Worm (Caenorhabditis elegans) whole organism, L4 larva: ENCODE results near the gene gpcp-2.
A peak's percentile ranks its signal among the peaks of the same experiment; 100 is the strongest.

Source experiments
- F26F4.8 ChIP-seq: fragments of 200-800 bp; sonication (Bioruptor generic); conservative IDR thresholded peaks from 2 replicates; pipeline ENCODE4 v1.3.6; 2022; ENCODE audit warnings: missing genetic modification characterization, missing compliant biosample characterization
- F49E8.2 ChIP-seq: sonication (generic microtip); optimal IDR thresholded peaks from 2 replicates; lab custom pipeline; 2016; ENCODE audit warnings: missing compliant biosample characterization, mild to moderate bottlenecking, missing genetic modification characterization, borderline replicate concordance
- ZK546.5 ChIP-seq, 2 experiments: sonication (generic microtip); optimal IDR thresholded peaks; 2 replicates each; lab custom pipeline; 2017; ENCODE audit warnings: missing biosample characterization in 2 of 2, missing genetic modification characterization in 2 of 2
- ama-1 ChIP-seq: fragments of 150-350 bp; optimal IDR thresholded peaks from 2 replicates; lab custom pipeline; 2014; ENCODE audit warnings: inconsistent platforms, mixed read lengths
- attf-4 ChIP-seq: sonication (generic microtip); optimal IDR thresholded peaks from 3 replicates; lab custom pipeline; 2017; ENCODE audit warnings: missing biosample characterization, missing genetic modification characterization
- ceh-28 ChIP-seq: fragments of 150-350 bp; optimal IDR thresholded peaks from 2 replicates; lab custom pipeline; 2014; ENCODE audit warnings: missing biosample characterization, missing genetic modification reagents, missing genetic modification characterization
- ceh-32 ChIP-seq: sonication (generic microtip); optimal IDR thresholded peaks from 2 replicates; lab custom pipeline; 2016; ENCODE audit warnings: mild to moderate bottlenecking, missing genetic modification characterization, missing compliant biosample characterization; ENCODE audit not compliant: poor library complexity
- ceh-62 ChIP-seq: sonication (generic microtip); optimal IDR thresholded peaks from 2 replicates; lab custom pipeline; 2017; ENCODE audit warnings: missing biosample characterization, missing genetic modification characterization
- ceh-82 ChIP-seq: sonication (generic microtip); optimal IDR thresholded peaks from 2 replicates; lab custom pipeline; 2017; ENCODE audit warnings: missing biosample characterization, missing genetic modification characterization
- ctbp-1 ChIP-seq: fragments of 200-800 bp; sonication (Bioruptor generic); IDR thresholded peaks from 2 replicates; pipeline ENCODE4 v1.3.6; 2022; ENCODE audit warnings: missing genetic modification reagents, missing genetic modification characterization, missing compliant biosample characterization
- daf-16 ChIP-seq, 3 experiments: sonication (generic microtip); optimal IDR thresholded peaks; 2 replicates each; lab custom pipeline; 2016 to 2017; ENCODE audit warnings: missing genetic modification characterization in 3 of 3, missing genetic modification reagents in 3 of 3, mild to moderate bottlenecking in 2 of 3, missing compliant biosample characterization in 2 of 3, missing biosample characterization in 1 of 3, moderate library complexity in 1 of 3
- daf-19 ChIP-seq: fragments of 200-800 bp; sonication (Bioruptor generic); conservative IDR thresholded peaks from 2 replicates; pipeline ENCODE4 v1.3.6; 2022; ENCODE audit warnings: missing genetic modification characterization, missing compliant biosample characterization
- daf-8 ChIP-seq: fragments of 200-800 bp; sonication (Bioruptor generic); IDR thresholded peaks from 2 replicates; pipeline ENCODE4 v1.3.6; 2022; ENCODE audit warnings: missing genetic modification characterization, missing compliant biosample characterization
- dmd-6 ChIP-seq: fragments of 200-800 bp; sonication (Bioruptor generic); IDR thresholded peaks from 2 replicates; pipeline ENCODE4 v1.3.6; 2022; ENCODE audit warnings: missing genetic modification reagents, missing genetic modification characterization, missing compliant biosample characterization
- dmd-8 ChIP-seq: fragments of 200-800 bp; sonication (Bioruptor generic); IDR thresholded peaks from 2 replicates; pipeline ENCODE4 v1.3.6; 2022; ENCODE audit warnings: missing genetic modification characterization, missing compliant biosample characterization
- dpl-1 ChIP-seq: fragments of 150-350 bp; optimal IDR thresholded peaks from 2 replicates; lab custom pipeline; 2014; ENCODE audit warnings: missing biosample characterization, missing genetic modification reagents, missing genetic modification characterization
- duxl-1 ChIP-seq: sonication (generic microtip); optimal IDR thresholded peaks from 2 replicates; lab custom pipeline; 2016; ENCODE audit warnings: mild to moderate bottlenecking, missing genetic modification characterization, moderate library complexity, missing compliant biosample characterization; ENCODE audit not compliant: poor library complexity
- egl-27 ChIP-seq: sonication (generic microtip); optimal IDR thresholded peaks from 3 replicates; lab custom pipeline; 2017; ENCODE audit warnings: missing biosample characterization, missing genetic modification reagents, missing genetic modification characterization
- fkh-10 ChIP-seq: fragments of 150-350 bp; optimal IDR thresholded peaks from 2 replicates; lab custom pipeline; 2014; ENCODE audit warnings: missing biosample characterization, missing genetic modification reagents, missing genetic modification characterization
- hlh-11 ChIP-seq: fragments of 200-800 bp; sonication (Bioruptor generic); optimal IDR thresholded peaks from 2 replicates; lab custom pipeline; 2018; ENCODE audit warnings: mild to moderate bottlenecking, missing genetic modification characterization, missing compliant biosample characterization
- hlh-30 ChIP-seq: sonication (generic microtip); optimal IDR thresholded peaks from 2 replicates; lab custom pipeline; 2017; ENCODE audit warnings: antibody characterized with exemption, mild to moderate bottlenecking, missing genetic modification characterization, missing compliant biosample characterization; ENCODE audit not compliant: insufficient read depth
- hmg-1.1 ChIP-seq: fragments of 200-800 bp; sonication (Bioruptor generic); IDR thresholded peaks from 2 replicates; pipeline ENCODE4 v1.3.6; 2022; ENCODE audit warnings: missing genetic modification reagents, missing genetic modification characterization, missing compliant biosample characterization
- jun-1 ChIP-seq: fragments of 150-350 bp; optimal IDR thresholded peaks from 2 replicates; lab custom pipeline; 2014; ENCODE audit warnings: missing biosample characterization, missing genetic modification reagents, missing genetic modification characterization
- lim-7 ChIP-seq: fragments of 200-800 bp; sonication (Bioruptor generic); IDR thresholded peaks from 2 replicates; pipeline ENCODE4 v1.3.6; 2022; ENCODE audit warnings: missing genetic modification characterization, missing compliant biosample characterization
- lin-15B ChIP-seq: fragments of 150-350 bp; sonication (generic microtip); optimal IDR thresholded peaks from 3 replicates; lab custom pipeline; 2014; ENCODE audit warnings: missing biosample characterization, missing genetic modification characterization
- lin-29 ChIP-seq: fragments of 200-800 bp; sonication (Bioruptor generic); IDR thresholded peaks from 2 replicates; pipeline ENCODE4 v1.3.6; 2022; ENCODE audit warnings: missing genetic modification reagents, missing genetic modification characterization, missing compliant biosample characterization
- lin-38 ChIP-seq: fragments of 200-800 bp; sonication (Bioruptor generic); IDR thresholded peaks from 2 replicates; pipeline ENCODE4 v1.3.6; 2022; ENCODE audit warnings: missing genetic modification reagents, missing genetic modification characterization, missing compliant biosample characterization
- mdl-1 ChIP-seq, 2 experiments: fragments of 150-350 bp in 1 of 2; sonication (generic microtip) in 1 of 2; optimal IDR thresholded peaks; 2 replicates each; lab custom pipeline; 2014 to 2017; ENCODE audit warnings: missing biosample characterization in 2 of 2, missing genetic modification characterization in 2 of 2
- mep-1 ChIP-seq: fragments of 150-350 bp; sonication (generic microtip); optimal IDR thresholded peaks from 3 replicates; lab custom pipeline; 2014; ENCODE audit warnings: missing biosample characterization, missing genetic modification characterization
- mxl-3 ChIP-seq: fragments of 200-800 bp; sonication (Bioruptor generic); optimal IDR thresholded peaks from 2 replicates; lab custom pipeline; 2018; ENCODE audit warnings: mild to moderate bottlenecking, missing genetic modification characterization, missing compliant biosample characterization
- nhr-102 ChIP-seq: sonication (generic microtip); optimal IDR thresholded peaks from 2 replicates; lab custom pipeline; 2016; ENCODE audit warnings: mild to moderate bottlenecking, missing genetic modification characterization, moderate library complexity, missing compliant biosample characterization
- nhr-11 ChIP-seq: fragments of 150-350 bp; optimal IDR thresholded peaks from 2 replicates; lab custom pipeline; 2014; ENCODE audit warnings: missing biosample characterization, missing genetic modification characterization
- nhr-111 ChIP-seq: fragments of 200-800 bp; sonication (Bioruptor generic); optimal IDR thresholded peaks from 2 replicates; lab custom pipeline; 2018; ENCODE audit warnings: mild to moderate bottlenecking, missing genetic modification characterization, missing compliant biosample characterization
- nhr-42 ChIP-seq: fragments of 200-800 bp; sonication (Bioruptor generic); IDR thresholded peaks from 2 replicates; pipeline ENCODE4 v1.3.6; 2022; ENCODE audit warnings: missing genetic modification characterization, missing compliant biosample characterization
- nhr-6 ChIP-seq: fragments of 150-350 bp; optimal IDR thresholded peaks from 2 replicates; lab custom pipeline; 2014; ENCODE audit warnings: missing biosample characterization, missing genetic modification characterization
- nhr-76 ChIP-seq: fragments of 150-350 bp; optimal IDR thresholded peaks from 2 replicates; lab custom pipeline; 2014; ENCODE audit warnings: missing biosample characterization, missing genetic modification characterization
- pha-4 ChIP-seq, 2 experiments: fragments of 150-350 bp in 1 of 2; fragments of 200-800 bp in 1 of 2; sonication (Bioruptor generic) in 1 of 2; IDR thresholded peaks in 1 of 2; optimal IDR thresholded peaks in 1 of 2; 2 replicates each; pipeline versions ENCODE4 v1.3.6 to Lab custom; 2014 to 2022; ENCODE audit warnings: missing genetic modification characterization in 2 of 2, missing genetic modification reagents in 2 of 2, missing biosample characterization in 1 of 2, missing compliant biosample characterization in 1 of 2
- php-3 ChIP-seq: fragments of 200-800 bp; sonication (Bioruptor generic); IDR thresholded peaks from 2 replicates; pipeline ENCODE4 v1.3.6; 2022; ENCODE audit warnings: missing genetic modification reagents, missing genetic modification characterization, missing compliant biosample characterization
- rbr-2 ChIP-seq: sonication (generic microtip); optimal IDR thresholded peaks from 2 replicates; lab custom pipeline; 2016; ENCODE audit warnings: missing genotype, missing genetic modification characterization, missing compliant biosample characterization
- spr-1 ChIP-seq: sonication (generic microtip); optimal IDR thresholded peaks from 2 replicates; lab custom pipeline; 2016; ENCODE audit warnings: mild to moderate bottlenecking, missing genetic modification characterization, missing compliant biosample characterization
- spr-3 ChIP-seq: fragments of 200-800 bp; sonication (Bioruptor generic); optimal IDR thresholded peaks from 2 replicates; lab custom pipeline; 2018; ENCODE audit warnings: mild to moderate bottlenecking, missing genetic modification characterization, missing compliant biosample characterization
- tag-97 ChIP-seq: fragments of 200-800 bp; sonication (Bioruptor generic); IDR thresholded peaks from 2 replicates; pipeline ENCODE4 v1.3.6; 2022; ENCODE audit warnings: missing genetic modification characterization, missing compliant biosample characterization
- tra-1 ChIP-seq: fragments of 200-800 bp; sonication (Bioruptor generic); IDR thresholded peaks from 2 replicates; pipeline ENCODE4 v1.3.6; 2022; ENCODE audit warnings: missing genetic modification reagents, missing genetic modification characterization, missing compliant biosample characterization
- unc-62 ChIP-seq, 3 experiments: fragments of 150-350 bp in 1 of 3; sonication (generic microtip); optimal IDR thresholded peaks in 2 of 3; peaks in 1 of 3; 1 replicate in 1 of 3; 2 replicates in 2 of 3; lab custom pipeline; 2014 to 2017; ENCODE audit warnings: missing biosample characterization in 3 of 3, missing genetic modification characterization in 3 of 3, missing genetic modification reagents in 3 of 3, missing genotype in 1 of 3
- vab-7 ChIP-seq: fragments of 200-800 bp; sonication (Bioruptor generic); IDR thresholded peaks from 2 replicates; pipeline ENCODE4 v1.3.6; 2022; ENCODE audit warnings: missing genetic modification reagents, missing genetic modification characterization, missing compliant biosample characterization
- zag-1 ChIP-seq: fragments of 150-350 bp; optimal IDR thresholded peaks from 2 replicates; lab custom pipeline; 2014; ENCODE audit warnings: missing biosample characterization, missing genetic modification characterization
- zfp-3 ChIP-seq: fragments of 200-800 bp; sonication (Bioruptor generic); conservative IDR thresholded peaks from 2 replicates; pipeline ENCODE4 v1.3.6; 2022; ENCODE audit warnings: missing genetic modification reagents, missing genetic modification characterization, missing compliant biosample characterization
- zip-11 ChIP-seq: fragments of 200-800 bp; sonication (Bioruptor generic); IDR thresholded peaks from 2 replicates; pipeline ENCODE4 v1.3.6; 2022; ENCODE audit warnings: missing genetic modification characterization, missing compliant biosample characterization
- zip-2 ChIP-seq: fragments of 150-350 bp; optimal IDR thresholded peaks from 2 replicates; lab custom pipeline; 2014; ENCODE audit warnings: missing biosample characterization, missing genetic modification characterization

The gpcp-2 gene

DNA sequence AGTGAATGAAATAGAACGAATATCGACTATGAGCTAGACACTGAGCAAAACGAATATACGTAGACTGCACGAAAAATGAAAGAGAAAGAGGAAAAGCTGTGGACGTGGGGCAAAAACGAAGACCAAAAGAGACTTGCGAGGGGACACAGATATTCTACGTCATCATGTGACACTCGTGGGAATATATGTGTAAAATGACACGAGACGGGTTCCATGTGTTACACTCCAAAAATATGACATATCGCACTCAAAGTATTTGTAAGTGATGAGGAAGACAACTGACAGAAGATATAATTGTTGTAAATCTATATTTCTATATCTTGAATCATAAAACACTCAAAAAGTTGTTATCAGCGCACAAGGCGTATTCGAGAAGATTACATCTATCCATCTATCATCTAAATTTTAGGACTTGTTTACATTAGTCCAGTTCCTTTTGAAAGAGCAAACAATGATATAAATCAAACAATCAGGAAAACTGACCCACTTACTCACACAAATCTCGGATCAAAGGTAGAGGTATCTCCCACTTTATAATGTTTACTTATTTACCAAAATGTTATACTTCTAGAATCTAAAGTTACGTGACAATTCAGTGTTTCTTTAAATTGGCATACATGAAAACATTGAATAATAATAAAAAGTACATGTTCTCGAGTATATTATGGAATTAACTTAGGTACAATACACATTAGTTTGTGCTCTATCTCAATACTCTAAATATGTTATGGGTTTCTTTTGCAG lies 1.2 kb downstream of the gpcp-2 start (continued):
- TF ChIP-seq daf-16 (GFP tag; optimal IDR thresholded peaks at IDR 0.05; lab: Kevin White, UChicago) (peak in 1 of 2 experiments; percentile 63), daf-16 (tag; optimal IDR thresholded peaks at IDR 0.05; lab: Kevin White, UChicago) (no peak), ceh-28 (tag; lab: Kevin White, UChicago) (no peak), hlh-11 (tag; lab: Kevin White, UChicago) (peak; percentile 53), zip-2 (no peak), mdl-1 (tag; optimal IDR thresholded peaks at IDR 0.05; lab: Kevin White, UChicago) (peak; percentile 24 to 67), nhr-102 (tag; lab: Kevin White, UChicago) (no peak), F26F4.8 (GFP tag; lab: Robert Waterston, UW) (no peak), spr-3 (GFP tag; lab: Kevin White, UChicago) (no peak), ZK546.5 (tag; optimal IDR thresholded peaks at IDR 0.05; lab: Kevin White, UChicago) (no peak), tra-1 (GFP tag; lab: Robert Waterston, UW) (no peak), pha-4 (GFP tag; IDR thresholded peaks at IDR 0.05; lab: Robert Waterston, UW) (no peak), pha-4 (tag; optimal IDR thresholded peaks at IDR 0.05; lab: Kevin White, UChicago) (no peak), daf-19 (GFP tag; lab: Robert Waterston, UW) (no peak), lin-15B (tag; lab: Kevin White, UChicago) (no peak), hmg-1.1 (GFP tag; lab: Robert Waterston, UW) (peak; percentile 58; the same call in 1 of the 2 replicates), nhr-11 (tag; lab: Kevin White, UChicago) (peak; percentile 54), nhr-6 (tag; lab: Kevin White, UChicago) (no peak), vab-7 (GFP tag; lab: Robert Waterston, UW) (no peak), zip-11 (GFP tag; lab: Robert Waterston, UW) (no peak), F49E8.2 (tag; lab: Kevin White, UChicago) (no peak), attf-4 (no peak), ctbp-1 (peak; percentile 73; the same call in 1 of the 2 replicates), nhr-42 (GFP tag; lab: Robert Waterston, UW) (no peak), hlh-30 (tag; lab: Kevin White, UChicago) (peak; percentile 94), php-3 (GFP tag; lab: Robert Waterston, UW) (no peak), nhr-76 (tag; lab: Kevin White, UChicago) (no peak), unc-62 (GFP tag; optimal IDR thresholded peaks at IDR 0.05 in 1 of 2; lab: Kevin White, UChicago) (peak in 1 of 2 experiments; percentile 99), unc-62 (tag; optimal IDR thresholded peaks at IDR 0.05; lab: Kevin White, UChicago) (no peak), ama-1 (lab: Kevin White, UChicago) (no peak), ceh-32 (tag; lab: Kevin White, UChicago) (no peak), lin-38 (GFP tag; lab: Robert Waterston, UW) (0 out of 2 replicates have a peak, but pooled peaks have one; percentile 28), rbr-2 (tag; lab: Kevin White, UChicago) (peak; percentile 38), spr-1 (no peak), daf-8 (GFP tag; lab: Robert Waterston, UW) (no peak), fkh-10 (GFP tag; lab: Kevin White, UChicago) (no peak), dpl-1 (no peak), mep-1 (tag; lab: Kevin White, UChicago) (peak; percentile 57), jun-1 (tag; lab: Kevin White, UChicago) (no peak), ceh-62 (no peak), mxl-3 (GFP tag; lab: Kevin White, UChicago) (peak; percentile 69), lin-29 (GFP tag; lab: Robert Waterston, UW) (no peak), duxl-1 (tag; lab: Kevin White, UChicago) (no peak), tag-97 (GFP tag; lab: Robert Waterston, UW) (no peak), ceh-82 (tag; lab: Kevin White, UChicago) (no peak), egl-27 (tag; lab: Kevin White, UChicago) (no peak), nhr-111 (GFP tag; lab: Kevin White, UChicago) (no peak), zfp-3 (GFP tag; lab: Robert Waterston, UW) (no peak), dmd-8 (GFP tag; lab: Robert Waterston, UW) (no peak), dmd-6 (0 out of 2 replicates have a peak, but pooled peaks have one; percentile 18), lim-7 (GFP tag; lab: Robert Waterston, UW) (no peak), zag-1 (tag; lab: Kevin White, UChicago) (no peak)
